Worm (Caenorhabditis elegans) whole organism, L1 larva: ENCODE results near the gene F38E11.9.

Source experiments
- ceh-63 ChIP-seq: fragments of 200-800 bp; sonication (Bioruptor generic); optimal IDR thresholded peaks from 2 replicates; lab custom pipeline; 2018; ENCODE audit warnings: mild to moderate bottlenecking, missing genetic modification characterization, missing compliant biosample characterization
- ceh-82 ChIP-seq, 3 experiments: fragments of 150-350 bp in 1 of 3; sonication (generic microtip) in 2 of 3; optimal IDR thresholded peaks; 2 replicates each; lab custom pipeline; 2014 to 2017; ENCODE audit warnings: missing biosample characterization in 3 of 3, missing genetic modification characterization in 3 of 3
- efl-1 ChIP-seq, 4 experiments: fragments of 150-350 bp; optimal IDR thresholded peaks in 3 of 4; peaks in 1 of 4; 1 replicate in 1 of 4; 2 replicates in 3 of 4; lab custom pipeline; 2014; ENCODE audit warnings: missing biosample characterization in 2 of 4, missing genetic modification characterization in 2 of 4, missing genetic modification reagents in 2 of 4
- irx-1 ChIP-seq: sonication (generic microtip); optimal IDR thresholded peaks from 2 replicates; lab custom pipeline; 2016; ENCODE audit warnings: missing genetic modification characterization, missing compliant biosample characterization
- jun-1 ChIP-seq: fragments of 150-350 bp; optimal IDR thresholded peaks from 2 replicates; lab custom pipeline; 2014; ENCODE audit warnings: missing biosample characterization, missing genetic modification reagents, missing genetic modification characterization
- nhr-11 ChIP-seq: fragments of 150-350 bp; optimal IDR thresholded peaks from 2 replicates; lab custom pipeline; 2014; ENCODE audit warnings: missing biosample characterization, missing genetic modification characterization
- pqm-1 ChIP-seq: sonication (generic microtip); optimal IDR thresholded peaks from 3 replicates; lab custom pipeline; 2017; ENCODE audit warnings: missing biosample characterization, missing genetic modification characterization
- rnt-1 ChIP-seq: sonication (generic microtip); optimal IDR thresholded peaks from 2 replicates; lab custom pipeline; 2016; ENCODE audit warnings: mild to moderate bottlenecking, missing genetic modification characterization, moderate library complexity, missing compliant biosample characterization
- sup-37 ChIP-seq: fragments of 200-800 bp; sonication (Bioruptor generic); optimal IDR thresholded peaks from 2 replicates; lab custom pipeline; 2018; ENCODE audit warnings: mild to moderate bottlenecking, missing genetic modification characterization, missing compliant biosample characterization
- unc-130 ChIP-seq: fragments of 150-350 bp; optimal IDR thresholded peaks from 2 replicates; lab custom pipeline; 2017; ENCODE audit warnings: missing biosample characterization, missing genetic modification characterization, inconsistent platforms
- unc-86 ChIP-seq: sonication (generic microtip); optimal IDR thresholded peaks from 2 replicates; lab custom pipeline; 2016; ENCODE audit warnings: missing genetic modification characterization, missing compliant biosample characterization
- ztf-11 ChIP-seq, 2 experiments: sonication (generic microtip); optimal IDR thresholded peaks; 2 replicates each; lab custom pipeline; 2016 to 2017; ENCODE audit warnings: missing genetic modification characterization in 2 of 2, missing biosample characterization in 1 of 2, missing compliant biosample characterization in 1 of 2

- TF ChIP-seq jun-1 (tag; lab: Kevin White, UChicago), result no peak
- TF ChIP-seq unc-130, result no peak
- no peak for TF ChIP-seq ztf-11 (tag; optimal IDR thresholded peaks at IDR 0.05; lab: Kevin White, UChicago)
- TF ChIP-seq ceh-82 (tag; optimal IDR thresholded peaks at IDR 0.05; lab: Kevin White, UChicago), result no peak
- TF ChIP-seq nhr-11 (tag; lab: Kevin White, UChicago), result no peak
- TF ChIP-seq irx-1 (tag; lab: Kevin White, UChicago), result no peak
- no peak for TF ChIP-seq unc-86 (tag; lab: Kevin White, UChicago)
- TF ChIP-seq ceh-63 (GFP tag; lab: Kevin White, UChicago), result no peak
- no peak for TF ChIP-seq efl-1 (optimal IDR thresholded peaks at IDR 0.05; lab: Kevin White, UChicago)
- no peak for TF ChIP-seq efl-1 (GFP tag; optimal IDR thresholded peaks at IDR 0.05 in 1 of 2; lab: Kevin White, UChicago)
- TF ChIP-seq rnt-1 (tag; lab: Kevin White, UChicago), result no peak
- no peak for TF ChIP-seq sup-37 (GFP tag; lab: Kevin White, UChicago)
- TF ChIP-seq pqm-1 (tag; lab: Kevin White, UChicago), result no peak
Measured at ce11 chrIV:9485040-9485439, 41.2 kb upstream of the F38E11.9 start, which contains the start of gene gadr-2.
